Worm (Caenorhabditis elegans): ENCODE data around the gene C01G6.4.

The C01G6.4 gene

ce11 chrII:9250422-9250821 is 22.4 kb downstream of the C01G6.4 start, which contains the start of gene T26C5.4:
Gene T26C5.4 (minus strand): TSS chrII:9250522.
- TF ChIP-seq T22C8.4 (GFP tag; IDR thresholded peaks at IDR 0.05): no peak
- no peak for TF ChIP-seq med-1 (GFP tag; optimal IDR thresholded peaks at IDR 0.05; ENCODE audit: insufficient read depth)
- no peak for TF ChIP-seq flt-1 (GFP tag; IDR thresholded peaks at IDR 0.05)
- TF ChIP-seq ztf-29 (GFP tag; IDR thresholded peaks at IDR 0.05): no peak

- TF ChIP-seq tab-1 (GFP tag; IDR thresholded peaks at IDR 0.05) (no peak), klf-2 (GFP tag; conservative IDR thresholded peaks at IDR 0.05) (no peak), ztf-23 (GFP tag; IDR thresholded peaks at IDR 0.05) (no peak), T22C8.4 (GFP tag; IDR thresholded peaks at IDR 0.05) (no peak), med-1 (GFP tag; optimal IDR thresholded peaks at IDR 0.05; ENCODE audit: insufficient read depth) (no peak), ztf-29 (GFP tag; IDR thresholded peaks at IDR 0.05) (no peak), cog-1 (tag; optimal IDR thresholded peaks at IDR 0.05) (no peak), ref-1 (GFP tag; conservative IDR thresholded peaks at IDR 0.05) (no peak), flt-1 (GFP tag; IDR thresholded peaks at IDR 0.05) (no peak)
Observed at ce11 chrII:9246648-9247047, 26.2 kb downstream of the C01G6.4 start, which contains the start of gene T26C5.5. Gene T26C5.5 (minus strand): TSS chrII:9246748.

ce11 chrII:9242804-9243203 is 30.0 kb downstream of the C01G6.4 start:
- TF ChIP-seq ztf-23 (GFP tag; IDR thresholded peaks at IDR 0.05): no peak
- TF ChIP-seq ref-1 (GFP tag; conservative IDR thresholded peaks at IDR 0.05): no peak
- no peak for TF ChIP-seq cog-1 (tag; optimal IDR thresholded peaks at IDR 0.05)
- no peak for TF ChIP-seq flt-1 (GFP tag; IDR thresholded peaks at IDR 0.05)
- TF ChIP-seq ztf-29 (GFP tag; IDR thresholded peaks at IDR 0.05): no peak

ce11 chrII:9241610-9242009 is 31.2 kb downstream of the C01G6.4 start:
- no peak for TF ChIP-seq klf-2 (GFP tag; conservative IDR thresholded peaks at IDR 0.05)
- no peak for TF ChIP-seq ztf-23 (GFP tag; IDR thresholded peaks at IDR 0.05)
- TF ChIP-seq T22C8.4 (GFP tag; IDR thresholded peaks at IDR 0.05): no peak
- TF ChIP-seq cog-1 (tag; optimal IDR thresholded peaks at IDR 0.05): no peak
- no peak for TF ChIP-seq tab-1 (GFP tag; IDR thresholded peaks at IDR 0.05)
- no peak for TF ChIP-seq med-1 (GFP tag; optimal IDR thresholded peaks at IDR 0.05; ENCODE audit: insufficient read depth)
- TF ChIP-seq ztf-29 (GFP tag; IDR thresholded peaks at IDR 0.05): no peak
- no peak for TF ChIP-seq flt-1 (GFP tag; IDR thresholded peaks at IDR 0.05)
- no peak for TF ChIP-seq ref-1 (GFP tag; conservative IDR thresholded peaks at IDR 0.05)

- TF ChIP-seq tab-1 (GFP tag; IDR thresholded peaks at IDR 0.05) (no peak), T22C8.4 (GFP tag; IDR thresholded peaks at IDR 0.05) (no peak), ztf-29 (GFP tag; IDR thresholded peaks at IDR 0.05) (no peak), cog-1 (tag; optimal IDR thresholded peaks at IDR 0.05) (no peak), klf-2 (GFP tag; conservative IDR thresholded peaks at IDR 0.05) (no peak), ztf-23 (GFP tag; IDR thresholded peaks at IDR 0.05) (no peak), med-1 (GFP tag; optimal IDR thresholded peaks at IDR 0.05; ENCODE audit: insufficient read depth) (no peak), ref-1 (GFP tag; conservative IDR thresholded peaks at IDR 0.05) (no peak), flt-1 (GFP tag; IDR thresholded peaks at IDR 0.05) (no peak)
Observed at ce11 chrII:9237719-9238118, 35.1 kb downstream of the C01G6.4 start.

- no peak for TF ChIP-seq med-1 (GFP tag; optimal IDR thresholded peaks at IDR 0.05; ENCODE audit: insufficient read depth)
- no peak for TF ChIP-seq T22C8.4 (GFP tag; IDR thresholded peaks at IDR 0.05)
- no peak for TF ChIP-seq ztf-23 (GFP tag; IDR thresholded peaks at IDR 0.05)
- no peak for TF ChIP-seq ztf-29 (GFP tag; IDR thresholded peaks at IDR 0.05)
- no peak for TF ChIP-seq flt-1 (GFP tag; IDR thresholded peaks at IDR 0.05)
Observed at ce11 chrII:9236972-9237371, 35.9 kb downstream of the C01G6.4 start.

ce11 chrII:9236283-9236682 is 36.6 kb downstream of the C01G6.4 start, which contains the start of gene T26C5.3:
Gene T26C5.3 (plus strand): TSS chrII:9236583.
- TF ChIP-seq flt-1 (GFP tag; IDR thresholded peaks at IDR 0.05) (no peak), med-1 (GFP tag; optimal IDR thresholded peaks at IDR 0.05; ENCODE audit: insufficient read depth) (no peak), ref-1 (GFP tag; conservative IDR thresholded peaks at IDR 0.05) (no peak), klf-2 (GFP tag; conservative IDR thresholded peaks at IDR 0.05) (no peak), ztf-29 (GFP tag; IDR thresholded peaks at IDR 0.05) (no peak)

- TF ChIP-seq cog-1 (tag; optimal IDR thresholded peaks at IDR 0.05) (no peak), ztf-29 (GFP tag; IDR thresholded peaks at IDR 0.05) (no peak), flt-1 (GFP tag; IDR thresholded peaks at IDR 0.05) (no peak), med-1 (GFP tag; optimal IDR thresholded peaks at IDR 0.05; ENCODE audit: insufficient read depth) (no peak), klf-2 (GFP tag; conservative IDR thresholded peaks at IDR 0.05) (no peak), tab-1 (GFP tag; IDR thresholded peaks at IDR 0.05) (no peak), ztf-23 (GFP tag; IDR thresholded peaks at IDR 0.05) (no peak), ref-1 (GFP tag; conservative IDR thresholded peaks at IDR 0.05) (no peak), T22C8.4 (GFP tag; IDR thresholded peaks at IDR 0.05) (no peak)
Observed at ce11 chrII:9233813-9234212, 39.0 kb downstream of the C01G6.4 start.

- TF ChIP-seq tab-1 (GFP tag; IDR thresholded peaks at IDR 0.05): no peak
- TF ChIP-seq med-1 (GFP tag; optimal IDR thresholded peaks at IDR 0.05; ENCODE audit: insufficient read depth): no peak
- no peak for TF ChIP-seq ref-1 (GFP tag; conservative IDR thresholded peaks at IDR 0.05)
- TF ChIP-seq flt-1 (GFP tag; IDR thresholded peaks at IDR 0.05): no peak
- TF ChIP-seq T22C8.4 (GFP tag; IDR thresholded peaks at IDR 0.05): no peak
- no peak for TF ChIP-seq ztf-29 (GFP tag; IDR thresholded peaks at IDR 0.05)
- TF ChIP-seq ztf-23 (GFP tag; IDR thresholded peaks at IDR 0.05): no peak
- TF ChIP-seq klf-2 (GFP tag; conservative IDR thresholded peaks at IDR 0.05): no peak
- no peak for TF ChIP-seq cog-1 (tag; optimal IDR thresholded peaks at IDR 0.05)
Observed at ce11 chrII:9232923-9233322, 39.9 kb downstream of the C01G6.4 start, which contains the start of gene T26C5.2. Gene T26C5.2 (plus strand): TSS chrII:9233223.

- TF ChIP-seq T22C8.4 (GFP tag; IDR thresholded peaks at IDR 0.05) (no peak), tab-1 (GFP tag; IDR thresholded peaks at IDR 0.05) (no peak), ztf-23 (GFP tag; IDR thresholded peaks at IDR 0.05) (no peak), ref-1 (GFP tag; conservative IDR thresholded peaks at IDR 0.05) (no peak), cog-1 (tag; optimal IDR thresholded peaks at IDR 0.05) (no peak), med-1 (GFP tag; optimal IDR thresholded peaks at IDR 0.05; ENCODE audit: insufficient read depth) (no peak), ztf-29 (GFP tag; IDR thresholded peaks at IDR 0.05) (no peak), klf-2 (GFP tag; conservative IDR thresholded peaks at IDR 0.05) (no peak), flt-1 (GFP tag; IDR thresholded peaks at IDR 0.05) (no peak)
Observed at ce11 chrII:9232493-9232892, 40.3 kb downstream of the C01G6.4 start.
